Worm (Caenorhabditis elegans): Measurements from ENCODE around the gene Y39E4B.13.

Gene Y39E4B.13

DNA sequence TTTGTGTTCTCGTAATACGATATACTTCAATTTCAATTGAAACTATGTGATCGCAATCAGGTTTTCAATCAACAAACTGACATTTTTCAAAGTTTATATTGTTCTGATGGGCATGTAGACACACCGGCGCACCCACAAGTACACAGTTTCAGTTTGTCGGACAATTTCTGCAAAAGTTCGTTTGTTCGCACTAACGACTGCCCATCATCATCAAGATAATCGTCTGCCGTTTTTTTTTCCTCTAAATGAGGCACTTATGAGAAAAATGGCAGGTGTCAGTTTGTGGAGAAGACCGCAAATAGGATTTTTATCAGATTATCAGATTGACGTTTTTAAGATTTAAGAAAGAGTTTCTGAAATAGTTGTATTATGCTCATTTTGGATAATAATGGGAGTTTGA is 24.1 kb upstream of the Y39E4B.13 start (continued):
- TF ChIP-seq snpc-4 (GFP tag; optimal IDR thresholded peaks at IDR 0.05) (no peak), snpc-4 (tag; optimal IDR thresholded peaks at IDR 0.05) (peak in 1 of 4 experiments; percentile 29), T07F8.4 (tag; optimal IDR thresholded peaks at IDR 0.05) (no peak)

ce11 chrIII:13067884-13068767 is 22.8 kb upstream of the Y39E4B.13 start:
- TF ChIP-seq snpc-4 (GFP tag; optimal IDR thresholded peaks at IDR 0.05) (no peak), snpc-4 (tag; optimal IDR thresholded peaks at IDR 0.05) (peak in 3 of 4 experiments; percentile 41 to 60 (median 52)), bed-1 (GFP tag; IDR thresholded peaks at IDR 0.05) (no peak), xnd-1 (tag; optimal IDR thresholded peaks at IDR 0.05) (no peak), chd-7 (tag; optimal IDR thresholded peaks at IDR 0.05) (peak; percentile 47), zfh-2 (GFP tag; conservative IDR thresholded peaks at IDR 0.05) (peak; percentile 95), lin-54 (GFP tag; optimal IDR thresholded peaks at IDR 0.05) (peak; percentile 42), F37B4.10 (GFP tag; IDR thresholded peaks at IDR 0.05) (0 out of 2 replicates have a peak, but pooled peaks have one; percentile 72), pbrm-1 (GFP tag; IDR thresholded peaks at IDR 0.05) (peak; percentile 62), ekl-4 (GFP tag; IDR thresholded peaks at IDR 0.05) (peak; percentile 53), tbp1 (GFP tag; optimal IDR thresholded peaks at IDR 0.05) (peak; percentile 44), hmg-1.2 (GFP tag; IDR thresholded peaks at IDR 0.05) (peak; percentile 72), lir-1 (GFP tag; conservative IDR thresholded peaks at IDR 0.05) (peak; percentile 99), nhr-80 (tag; optimal IDR thresholded peaks at IDR 0.05) (peak; percentile 81), nfyb-1 (GFP tag; IDR thresholded peaks at IDR 0.05) (peak; percentile 83; the same call in 1 of the 2 replicates), nfya-2 (GFP tag; IDR thresholded peaks at IDR 0.05) (no peak), snpc-1.3 (tag; optimal IDR thresholded peaks at IDR 0.05; ENCODE audit: insufficient read depth) (peak; percentile 3), hsf-1 (GFP tag; IDR thresholded peaks at IDR 0.05) (peak; percentile 37; the same call in 1 of the 2 replicates), egl-44 (GFP tag; IDR thresholded peaks at IDR 0.05) (no peak), ztf-3 (GFP tag; optimal IDR thresholded peaks at IDR 0.05) (no peak), ceh-27 (GFP tag; optimal IDR thresholded peaks at IDR 0.05) (peak; percentile 79), nhr-27 (tag; optimal IDR thresholded peaks at IDR 0.05) (peak; percentile 59), egrh-3 (GFP tag; IDR thresholded peaks at IDR 0.05) (peak; percentile 55), lsy-27 (tag; optimal IDR thresholded peaks at IDR 0.05; ENCODE audit: borderline replicate concordance, insufficient read depth) (no peak), ZK185.1 (tag; optimal IDR thresholded peaks at IDR 0.05; ENCODE audit: poor library complexity, severe bottlenecking) (peak; percentile 36), dox-1 (GFP tag; IDR thresholded peaks at IDR 0.05) (peak; percentile 66), Y95B8A.8 (GFP tag; IDR thresholded peaks at IDR 0.05) (no peak), ets-4 (GFP tag; optimal IDR thresholded peaks at IDR 0.05) (peak; percentile 53), nhr-179 (tag; optimal IDR thresholded peaks at IDR 0.05) (no peak), Y56A3A.18 (GFP tag; IDR thresholded peaks at IDR 0.05) (0 out of 2 replicates have a peak, but pooled peaks have one; percentile 41), ztf-18 (tag; optimal IDR thresholded peaks at IDR 0.05) (peak; percentile 24), ama-1 (optimal IDR thresholded peaks at IDR 0.05) (no peak), ama-1 (GFP tag; optimal IDR thresholded peaks at IDR 0.05) (peak in 1 of 2 experiments; percentile 43), unc-62 (GFP tag; optimal IDR thresholded peaks at IDR 0.05) (no peak), lin-40 (tag; optimal IDR thresholded peaks at IDR 0.05) (peak; percentile 86), nhr-90 (tag; optimal IDR thresholded peaks at IDR 0.05) (peak; percentile 32), ceh-79 (tag; optimal IDR thresholded peaks at IDR 0.05) (no peak), ztf-6 (GFP tag; IDR thresholded peaks at IDR 0.05) (no peak), cebp-2 (GFP tag; IDR thresholded peaks at IDR 0.05) (no peak), ceh-40 (GFP tag; IDR thresholded peaks at IDR 0.05) (no peak), madf-10 (tag; optimal IDR thresholded peaks at IDR 0.05) (peak; percentile 81), dpl-1 (GFP tag; optimal IDR thresholded peaks at IDR 0.05) (no peak), let-607 (tag; optimal IDR thresholded peaks at IDR 0.05) (peak; percentile 39 to 47)

Data from whole organism, young adult.